Fruit fly (Drosophila melanogaster): ENCODE data around the gene CG4822.

The CG4822 gene

DNA sequence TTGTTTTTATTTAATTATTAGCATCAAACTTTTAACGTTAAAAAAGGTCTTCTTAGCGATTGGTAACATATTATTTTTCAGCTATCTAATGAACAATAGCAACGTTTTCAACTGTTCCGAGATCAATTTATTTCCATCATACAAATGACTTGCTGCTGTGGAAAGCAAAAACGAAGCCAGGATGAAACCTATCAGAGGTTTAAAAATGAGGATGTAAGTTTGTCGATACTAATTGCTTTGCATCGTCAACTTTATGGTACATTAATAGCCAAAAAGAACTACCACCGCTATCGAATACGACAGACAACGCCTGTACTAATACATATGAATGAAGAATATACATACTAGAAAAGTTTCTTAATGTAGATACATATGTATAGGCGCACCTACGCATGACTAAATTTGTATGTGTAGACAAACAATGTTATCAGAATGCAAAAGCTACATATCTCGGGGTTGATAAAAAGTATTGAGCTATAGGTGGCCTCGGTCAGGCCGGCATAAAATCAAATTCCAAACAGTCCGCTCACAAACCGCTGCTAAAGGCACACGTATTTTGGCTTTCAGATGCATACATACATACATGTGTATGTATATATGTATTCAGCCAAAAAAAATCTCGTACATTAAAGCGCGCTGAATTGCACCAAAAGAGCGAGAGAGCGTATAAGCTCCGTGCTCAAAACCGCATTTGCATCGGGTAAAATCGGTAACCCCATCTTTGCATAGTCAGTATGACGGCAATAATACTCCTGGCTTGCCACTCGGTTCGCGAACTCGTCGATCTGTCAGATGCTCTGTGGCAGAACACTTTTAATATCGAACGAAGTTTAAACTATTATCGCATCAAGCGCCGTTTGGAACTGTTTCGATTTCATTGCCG, 49.4 kb downstream of the CG4822 start (continued):
- TF ChIP-seq CG4854 (GFP tag; optimal IDR thresholded peaks at IDR 0.05) = no peak
- TF ChIP-seq CG10979 (tag; optimal IDR thresholded peaks at IDR 0.05) = no peak
- no peak for TF ChIP-seq CG12219 (GFP tag; optimal IDR thresholded peaks at IDR 0.05)
- TF ChIP-seq Hr78 (GFP tag; optimal IDR thresholded peaks at IDR 0.05) = no peak
- TF ChIP-seq danr (GFP tag; IDR thresholded peaks at IDR 0.05) = no peak
- TF ChIP-seq CG4360 (GFP tag; IDR thresholded peaks at IDR 0.05) = no peak
- peak; percentile 14 for TF ChIP-seq CG6765 (GFP tag; optimal IDR thresholded peaks at IDR 0.05)
- TF ChIP-seq CG18599 (GFP tag; optimal IDR thresholded peaks at IDR 0.05) = no peak
- TF ChIP-seq emc (GFP tag; optimal IDR thresholded peaks at IDR 0.05) = no peak
- TF ChIP-seq CG32532 (GFP tag; IDR thresholded peaks at IDR 0.05) = no peak
- no peak for TF ChIP-seq Eip74EF (GFP tag; optimal IDR thresholded peaks at IDR 0.05)
- 0 out of 3 replicates have a peak, but pooled peaks have one; percentile 33 for TF ChIP-seq Opbp (GFP tag; IDR thresholded peaks at IDR 0.05; ENCODE audit: partially characterized antibody)
- TF ChIP-seq CG2678 (tag; optimal IDR thresholded peaks at IDR 0.05) = peak; percentile 24
- no peak for TF ChIP-seq tll (GFP tag; optimal IDR thresholded peaks at IDR 0.05)
- TF ChIP-seq CG34376 (GFP tag; optimal IDR thresholded peaks at IDR 0.05) = peak; percentile 70
- TF ChIP-seq Med (GFP tag) = peak; percentile 77
- no peak for TF ChIP-seq ranshi (GFP tag; IDR thresholded peaks at IDR 0.05)
- no peak for TF ChIP-seq mam (GFP tag; optimal IDR thresholded peaks at IDR 0.05)
- no peak for TF ChIP-seq stc (GFP tag; IDR thresholded peaks at IDR 0.05)
- no peak for TF ChIP-seq CG11560 (tag; IDR thresholded peaks at IDR 0.05)
- peak; percentile 20 for TF ChIP-seq CG10543 (GFP tag; optimal IDR thresholded peaks at IDR 0.05)
- TF ChIP-seq Ssrp (tag; optimal IDR thresholded peaks at IDR 0.05) = no peak
- TF ChIP-seq Ravus (GFP tag; IDR thresholded peaks at IDR 0.05) = no peak
- TF ChIP-seq Lim3 (GFP tag; IDR thresholded peaks at IDR 0.05) = no peak
- TF ChIP-seq CG15601 (tag; optimal IDR thresholded peaks at IDR 0.05) = no peak
- TF ChIP-seq dmrt99B (tag; optimal IDR thresholded peaks at IDR 0.05) = no peak
- no peak for TF ChIP-seq CG14667 (GFP tag; IDR thresholded peaks at IDR 0.05)
- no peak for TF ChIP-seq H15 (GFP tag; IDR thresholded peaks at IDR 0.05)
- TF ChIP-seq crol (GFP tag; IDR thresholded peaks at IDR 0.05) = no peak
- TF ChIP-seq CG30020 (tag; optimal IDR thresholded peaks at IDR 0.05) = no peak
- peak; percentile 30 for TF ChIP-seq lbe (GFP tag; optimal IDR thresholded peaks at IDR 0.05)
- TF ChIP-seq CG7271 (tag; optimal IDR thresholded peaks at IDR 0.05) = no peak
- TF ChIP-seq B-H2 (GFP tag; optimal IDR thresholded peaks at IDR 0.05) = no peak
- no peak for TF ChIP-seq Ets65A (GFP tag)
- TF ChIP-seq Scr (GFP tag; IDR thresholded peaks at IDR 0.05; ENCODE audit: partially characterized antibody) = no peak; the same call in 1 of the 2 replicates
- no peak for TF ChIP-seq CG3407 (GFP tag; optimal IDR thresholded peaks at IDR 0.05)
- TF ChIP-seq Rx (GFP tag; IDR thresholded peaks at IDR 0.05) = no peak
- TF ChIP-seq CG15696 (tag; optimal IDR thresholded peaks at IDR 0.05) = no peak
- TF ChIP-seq Antp (GFP tag; optimal IDR thresholded peaks at IDR 0.05) = no peak
- TF ChIP-seq CG18764 (GFP tag; optimal IDR thresholded peaks at IDR 0.05) = no peak
- TF ChIP-seq Aef1 (GFP tag; IDR thresholded peaks at IDR 0.05) = no peak
- TF ChIP-seq Ets97D (GFP tag; optimal IDR thresholded peaks at IDR 0.05) = no peak
- TF ChIP-seq chinmo (GFP tag; IDR thresholded peaks at IDR 0.05; ENCODE audit: partially characterized antibody) = peak; percentile 93
- TF ChIP-seq cas (GFP tag; IDR thresholded peaks at IDR 0.05) = no peak
- TF ChIP-seq Sox100B (GFP tag; optimal IDR thresholded peaks at IDR 0.05) = no peak
- no peak for TF ChIP-seq CG8765 (GFP tag; IDR thresholded peaks at IDR 0.05)
- no peak for TF ChIP-seq gsb (GFP tag; IDR thresholded peaks at IDR 0.05)
- TF ChIP-seq CG6854 (GFP tag; optimal IDR thresholded peaks at IDR 0.05) = no peak
- no peak for TF ChIP-seq CG6654 (GFP tag; optimal IDR thresholded peaks at IDR 0.05)

Data from whole organism, embryonic.